Worm (Caenorhabditis elegans): ENCODE data around the gene srlf-21.
"Not testable (repeated sequence)": the region's sequence is repeated elsewhere in the genome, so short reads cannot be mapped to it uniquely, and the experiment has no call there.

srlf-21 gene

DNA sequence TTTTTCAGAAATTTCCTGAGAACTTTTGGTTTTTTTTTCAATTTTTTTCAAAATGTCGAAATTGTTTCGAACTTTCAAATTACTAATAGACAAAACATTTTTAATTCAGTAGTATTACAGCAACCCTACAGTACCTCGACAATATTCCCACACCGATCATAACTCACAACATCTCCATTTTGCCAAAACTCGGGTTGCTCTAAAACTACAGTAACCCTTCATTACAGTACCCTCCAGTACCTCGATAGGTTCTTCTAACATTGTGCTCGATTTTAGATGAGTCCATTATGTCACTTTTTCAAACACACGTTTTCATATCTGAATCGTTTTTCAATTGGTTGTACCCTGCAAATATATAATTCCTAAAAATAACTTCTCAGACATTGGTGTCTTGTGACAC is 41.3 kb downstream of the srlf-21 start:
- TF ChIP-seq madf-2 (tag; optimal IDR thresholded peaks at IDR 0.05) (no peak), unc-86 (tag; optimal IDR thresholded peaks at IDR 0.05) (no peak), elt-2 (tag; optimal IDR thresholded peaks at IDR 0.05) (no peak), K09A11.1 (tag; optimal IDR thresholded peaks at IDR 0.05; ENCODE audit: insufficient read depth) (no peak), ama-1 (optimal IDR thresholded peaks at IDR 0.05) (no peak), hlh-6 (tag; optimal IDR thresholded peaks at IDR 0.05) (no peak), elt-4 (tag; optimal IDR thresholded peaks at IDR 0.05) (no peak), dve-1 (tag; optimal IDR thresholded peaks at IDR 0.05) (no peak), odd-2 (tag; optimal IDR thresholded peaks at IDR 0.05) (no peak)

DNA sequence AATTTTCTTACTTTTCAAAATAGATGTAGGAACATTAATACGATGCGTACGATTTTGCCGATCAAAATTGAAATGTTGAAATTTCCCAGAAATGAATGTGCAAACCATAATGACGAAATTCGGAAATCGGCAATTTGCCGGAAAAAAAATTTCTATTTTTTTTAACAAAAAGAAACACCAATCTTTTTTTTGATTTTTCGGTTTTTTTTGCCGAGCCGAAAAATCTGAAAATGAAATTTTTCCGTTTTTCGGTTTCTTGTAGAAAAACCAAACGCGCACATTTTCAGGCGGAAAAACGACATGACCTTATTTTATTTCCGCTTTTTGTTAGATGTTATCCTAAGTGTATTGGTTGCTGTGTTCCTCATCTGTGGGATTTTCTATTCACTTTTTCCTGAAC is 42.8 kb downstream of the srlf-21 start, which contains the start of gene srbc-13:
Gene srbc-13 (plus strand): TSS at position 301 of the 400 bp plus-strand sequence.
- TF ChIP-seq unc-86 (tag; optimal IDR thresholded peaks at IDR 0.05) (no peak), hlh-30 (tag; optimal IDR thresholded peaks at IDR 0.05; ENCODE audit: insufficient read depth) (no peak), lim-6 (tag; optimal IDR thresholded peaks at IDR 0.05) (no peak), eyg-1 (tag; optimal IDR thresholded peaks at IDR 0.05) (no peak), fax-1 (tag; optimal IDR thresholded peaks at IDR 0.05) (no peak)

DNA sequence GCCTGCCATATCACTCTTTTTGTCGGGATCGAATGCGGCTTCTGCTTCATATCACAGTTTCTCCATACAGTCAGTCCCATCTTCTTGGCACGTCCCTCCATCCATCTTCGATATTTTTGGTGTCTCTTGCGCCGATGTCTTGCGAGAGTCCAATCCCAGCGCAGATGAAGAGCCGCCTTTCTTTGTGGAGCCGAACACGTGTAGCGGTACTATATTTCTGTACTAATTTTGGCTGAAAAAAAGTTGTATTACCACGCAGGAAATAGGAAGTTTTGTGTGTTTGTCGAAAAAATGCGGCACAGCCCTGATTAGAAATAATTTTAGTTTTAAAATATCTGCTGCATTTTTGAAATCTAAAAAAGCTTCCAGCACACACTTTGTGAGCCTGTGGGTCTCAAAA is 47.2 kb downstream of the srlf-21 start, which contains the start of gene K09C6.8:
Gene K09C6.8 (minus strand): TSS at position 101 of the 400 bp plus-strand sequence.
- not testable (repeated sequence) for TF ChIP-seq ceh-9, sox-4, ceh-14 (tag; optimal IDR thresholded peaks at IDR 0.05)

DNA sequence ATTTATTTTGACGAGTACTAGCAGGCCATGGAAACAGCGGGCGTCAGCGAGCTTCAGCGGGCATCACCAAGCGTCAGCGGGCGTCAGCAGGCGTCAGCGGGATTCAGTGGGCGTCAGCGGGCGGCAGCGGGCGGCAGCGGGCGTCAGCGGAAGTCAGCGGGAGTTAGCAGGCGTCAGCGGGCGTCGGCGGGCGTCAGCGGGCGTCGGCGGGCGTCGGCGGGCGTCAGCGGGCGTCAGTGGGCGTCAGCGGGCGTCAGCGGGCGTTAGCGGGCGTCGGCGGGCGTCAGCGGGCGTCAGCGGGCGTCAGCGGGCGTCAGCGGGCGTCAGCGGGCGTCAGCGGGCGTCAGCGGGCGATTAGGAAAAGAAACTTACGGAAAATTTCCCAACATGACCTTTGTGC is 47.7 kb downstream of the srlf-21 start:
- TF ChIP-seq unc-55 (GFP tag; optimal IDR thresholded peaks at IDR 0.05) (no peak), ceh-31 (tag; optimal IDR thresholded peaks at IDR 0.05) (no peak), ceh-45 (GFP tag; IDR thresholded peaks at IDR 0.05) (no peak), C38D4.7 (GFP tag; optimal IDR thresholded peaks at IDR 0.05) (no peak), fkh-6 (tag; optimal IDR thresholded peaks at IDR 0.05) (no peak), pax-1 (tag; optimal IDR thresholded peaks at IDR 0.05) (no peak)

Data from whole organism, late embryonic.